Worm (Caenorhabditis elegans) whole organism, L1 larva: Measurements from ENCODE around the gene Y67H2A.2.

Experiments
- C16A3.4 ChIP-seq: fragments of 150-350 bp; optimal IDR thresholded peaks from 2 replicates; lab custom pipeline; 2014; ENCODE audit warnings: missing biosample characterization, missing genetic modification characterization
- F16B12.6 ChIP-seq: fragments of 150-350 bp; optimal IDR thresholded peaks from 2 replicates; lab custom pipeline; 2014; ENCODE audit warnings: missing biosample characterization, missing genetic modification characterization
- aly-2 ChIP-seq: fragments of 150-350 bp; optimal IDR thresholded peaks from 2 replicates; lab custom pipeline; 2014; ENCODE audit warnings: missing biosample characterization, missing genetic modification characterization
- ama-1 ChIP-seq: fragments of 150-350 bp; optimal IDR thresholded peaks from 2 replicates; lab custom pipeline; 2014
- blmp-1 ChIP-seq: fragments of 150-350 bp; optimal IDR thresholded peaks from 2 replicates; lab custom pipeline; 2014; ENCODE audit warnings: missing biosample characterization, missing genetic modification characterization
- ceh-8 ChIP-seq: fragments of 200-800 bp; sonication (Bioruptor generic); optimal IDR thresholded peaks from 2 replicates; lab custom pipeline; 2018; ENCODE audit warnings: mild to moderate bottlenecking, missing genetic modification characterization, moderate library complexity, missing compliant biosample characterization
- ceh-82 ChIP-seq, 3 experiments: fragments of 150-350 bp in 1 of 3; sonication (generic microtip) in 2 of 3; optimal IDR thresholded peaks; 2 replicates each; lab custom pipeline; 2014 to 2017; ENCODE audit warnings: missing biosample characterization in 3 of 3, missing genetic modification characterization in 3 of 3
- ceh-88 ChIP-seq: fragments of 200-800 bp; sonication (Bioruptor generic); IDR thresholded peaks from 2 replicates; pipeline ENCODE4 v1.3.6; 2022; ENCODE audit warnings: missing genetic modification characterization, missing compliant biosample characterization
- ces-1 ChIP-seq: fragments of 150-350 bp; optimal IDR thresholded peaks from 2 replicates; lab custom pipeline; 2014; ENCODE audit warnings: missing biosample characterization, missing genetic modification reagents, missing genetic modification characterization
- dpl-1 ChIP-seq, 3 experiments: fragments of 150-350 bp in 2 of 3; sonication (generic microtip) in 1 of 3; optimal IDR thresholded peaks; 2 replicates each; lab custom pipeline; 2014 to 2017; ENCODE audit warnings: missing biosample characterization in 3 of 3, missing genetic modification characterization in 3 of 3, missing genetic modification reagents in 3 of 3
- dsc-1 ChIP-seq: sonication (generic microtip); optimal IDR thresholded peaks from 2 replicates; lab custom pipeline; 2016; ENCODE audit warnings: mild to moderate bottlenecking, missing genetic modification characterization, missing compliant biosample characterization
- efl-1 ChIP-seq, 4 experiments: fragments of 150-350 bp; optimal IDR thresholded peaks in 3 of 4; peaks in 1 of 4; 1 replicate in 1 of 4; 2 replicates in 3 of 4; lab custom pipeline; 2014; ENCODE audit warnings: missing biosample characterization in 2 of 4, missing genetic modification characterization in 2 of 4, missing genetic modification reagents in 2 of 4
- efl-3 ChIP-seq: fragments of 200-800 bp; sonication (Bioruptor generic); optimal IDR thresholded peaks from 2 replicates; lab custom pipeline; 2018; ENCODE audit warnings: mild to moderate bottlenecking, missing genetic modification characterization, missing compliant biosample characterization
- egl-27 ChIP-seq, 2 experiments: fragments of 150-350 bp in 1 of 2; sonication (generic microtip); optimal IDR thresholded peaks; 3 replicates each; lab custom pipeline; 2017 to 2018; ENCODE audit warnings: missing biosample characterization in 2 of 2, missing genetic modification characterization in 2 of 2, missing genetic modification reagents in 2 of 2
- elt-2 ChIP-seq: sonication (generic microtip); optimal IDR thresholded peaks from 2 replicates; lab custom pipeline; 2016; ENCODE audit warnings: missing genetic modification characterization, mild to moderate bottlenecking, inconsistent platforms, missing compliant biosample characterization, missing genetic modification reagents
- elt-3 ChIP-seq, 6 experiments: fragments of 150-350 bp in 1 of 6; sonication (generic microtip); optimal IDR thresholded peaks; 2 replicates each; lab custom pipeline; 2017 to 2018; ENCODE audit warnings: missing biosample characterization in 6 of 6, missing genetic modification characterization in 6 of 6, inconsistent platforms in 1 of 6
- ets-5 ChIP-seq: fragments of 200-800 bp; sonication (Bioruptor generic); IDR thresholded peaks from 2 replicates; pipeline ENCODE4 v1.3.6; 2022; ENCODE audit warnings: missing genetic modification characterization, missing compliant biosample characterization
- fkh-10 ChIP-seq: sonication (generic microtip); optimal IDR thresholded peaks from 2 replicates; lab custom pipeline; 2017; ENCODE audit warnings: missing biosample characterization, missing genetic modification reagents, missing genetic modification characterization
- fkh-4 ChIP-seq: sonication (generic microtip); optimal IDR thresholded peaks from 2 replicates; lab custom pipeline; 2016; ENCODE audit warnings: missing compliant biosample characterization, missing genetic modification characterization, borderline replicate concordance
- fos-1 ChIP-seq: fragments of 150-350 bp; optimal IDR thresholded peaks from 2 replicates; lab custom pipeline; 2014; ENCODE audit warnings: missing biosample characterization, missing genetic modification characterization
- grh-1 ChIP-seq: fragments of 200-800 bp; sonication (Bioruptor generic); IDR thresholded peaks from 2 replicates; pipeline ENCODE4 v1.3.6; 2022; ENCODE audit warnings: missing genetic modification reagents, missing genetic modification characterization, missing compliant biosample characterization
- hpl-2 ChIP-seq: fragments of 150-350 bp; optimal IDR thresholded peaks from 2 replicates; lab custom pipeline; 2014; ENCODE audit warnings: missing biosample characterization, missing genetic modification reagents, missing genetic modification characterization
- jun-1 ChIP-seq: fragments of 150-350 bp; optimal IDR thresholded peaks from 2 replicates; lab custom pipeline; 2014; ENCODE audit warnings: missing biosample characterization, missing genetic modification reagents, missing genetic modification characterization
- lin-13 ChIP-seq: fragments of 150-350 bp; optimal IDR thresholded peaks from 2 replicates; lab custom pipeline; 2014; ENCODE audit warnings: missing biosample characterization, missing genetic modification reagents, missing genetic modification characterization
- lin-14 ChIP-seq: fragments of 200-800 bp; sonication (Bioruptor generic); optimal IDR thresholded peaks from 2 replicates; lab custom pipeline; 2018; ENCODE audit warnings: mild to moderate bottlenecking, missing genetic modification characterization, moderate library complexity, missing compliant biosample characterization
- lin-35 ChIP-seq, 2 experiments: fragments of 150-350 bp; optimal IDR thresholded peaks; 2 replicates each; lab custom pipeline; 2014; ENCODE audit warnings: missing biosample characterization in 2 of 2, missing genetic modification characterization in 2 of 2, missing genetic modification reagents in 2 of 2
- lin-39 ChIP-seq: fragments of 150-350 bp; optimal IDR thresholded peaks from 2 replicates; lab custom pipeline; 2014; ENCODE audit warnings: missing biosample characterization, missing genetic modification reagents, missing genetic modification characterization
- mab-9 ChIP-seq: fragments of 200-800 bp; sonication (Bioruptor generic); IDR thresholded peaks from 2 replicates; pipeline ENCODE4 v1.3.6; 2022; ENCODE audit warnings: missing genetic modification reagents, missing genetic modification characterization, missing compliant biosample characterization
- mdl-1 ChIP-seq, 2 experiments: fragments of 150-350 bp; optimal IDR thresholded peaks; 2 replicates each; lab custom pipeline; 2014 to 2017; ENCODE audit warnings: missing biosample characterization in 2 of 2, missing genetic modification characterization in 2 of 2, inconsistent platforms in 1 of 2
- mef-2 ChIP-seq: fragments of 150-350 bp; optimal IDR thresholded peaks from 2 replicates; lab custom pipeline; 2014; ENCODE audit warnings: missing biosample characterization, missing genetic modification characterization
- mep-1 ChIP-seq: fragments of 150-350 bp; optimal IDR thresholded peaks from 2 replicates; lab custom pipeline; 2014; ENCODE audit warnings: missing biosample characterization, missing genetic modification characterization
- nhr-11 ChIP-seq: fragments of 150-350 bp; optimal IDR thresholded peaks from 2 replicates; lab custom pipeline; 2014; ENCODE audit warnings: missing biosample characterization, missing genetic modification characterization
- nhr-20 ChIP-seq: sonication (generic microtip); optimal IDR thresholded peaks from 2 replicates; lab custom pipeline; 2016; ENCODE audit warnings: mild to moderate bottlenecking, missing genetic modification characterization, missing compliant biosample characterization
- nhr-237 ChIP-seq: fragments of 150-350 bp; optimal IDR thresholded peaks from 2 replicates; lab custom pipeline; 2014; ENCODE audit warnings: missing biosample characterization, missing genetic modification characterization
- nhr-28 ChIP-seq: fragments of 150-350 bp; optimal IDR thresholded peaks from 2 replicates; lab custom pipeline; 2014; ENCODE audit warnings: missing biosample characterization, missing genetic modification characterization
- nhr-47 ChIP-seq: sonication (generic microtip); optimal IDR thresholded peaks from 2 replicates; lab custom pipeline; 2016; ENCODE audit warnings: mild to moderate bottlenecking, missing genetic modification characterization, moderate library complexity, missing compliant biosample characterization
- nhr-71 ChIP-seq: sonication (generic microtip); optimal IDR thresholded peaks from 2 replicates; lab custom pipeline; 2016; ENCODE audit warnings: mild to moderate bottlenecking, missing genetic modification characterization, moderate library complexity, missing compliant biosample characterization
- nhr-76 ChIP-seq: sonication (generic microtip); optimal IDR thresholded peaks from 2 replicates; lab custom pipeline; 2017; ENCODE audit warnings: missing biosample characterization, missing genetic modification characterization
- nhr-77 ChIP-seq: fragments of 150-350 bp; optimal IDR thresholded peaks from 2 replicates; lab custom pipeline; 2014; ENCODE audit warnings: missing biosample characterization, missing genetic modification characterization
- nhr-84 ChIP-seq: sonication (generic microtip); optimal IDR thresholded peaks from 2 replicates; lab custom pipeline; 2017; ENCODE audit warnings: missing biosample characterization, missing genetic modification characterization
- snpc-4 ChIP-seq: fragments of 150-350 bp; optimal IDR thresholded peaks from 2 replicates; lab custom pipeline; 2014; ENCODE audit warnings: missing biosample characterization, missing genetic modification characterization
- snu-23 ChIP-seq: sonication (generic microtip); optimal IDR thresholded peaks from 2 replicates; lab custom pipeline; 2016; ENCODE audit warnings: missing genetic modification characterization, missing compliant biosample characterization
- sox-4 ChIP-seq: sonication (generic microtip); optimal IDR thresholded peaks from 2 replicates; lab custom pipeline; 2016; ENCODE audit warnings: missing genetic modification characterization, missing compliant biosample characterization
- sptf-1 ChIP-seq: fragments of 150-350 bp; optimal IDR thresholded peaks from 2 replicates; lab custom pipeline; 2014; ENCODE audit warnings: missing biosample characterization, missing genetic modification characterization
- tbx-2 ChIP-seq: sonication (generic microtip); optimal IDR thresholded peaks from 2 replicates; lab custom pipeline; 2016; ENCODE audit warnings: missing genetic modification characterization, missing compliant biosample characterization
- unc-130 ChIP-seq: fragments of 150-350 bp; optimal IDR thresholded peaks from 2 replicates; lab custom pipeline; 2017; ENCODE audit warnings: missing biosample characterization, missing genetic modification characterization, inconsistent platforms
- unc-30 ChIP-seq: sonication (generic microtip); optimal IDR thresholded peaks from 2 replicates; lab custom pipeline; 2017; ENCODE audit warnings: missing biosample characterization, missing genetic modification characterization
- unc-62 ChIP-seq: fragments of 150-350 bp; optimal IDR thresholded peaks from 2 replicates; lab custom pipeline; 2014; ENCODE audit warnings: missing biosample characterization, missing genetic modification reagents, missing genetic modification characterization
- unc-98 ChIP-seq: fragments of 200-800 bp; sonication (Bioruptor generic); IDR thresholded peaks from 2 replicates; pipeline ENCODE4 v1.3.6; 2022; ENCODE audit warnings: missing genetic modification characterization, missing compliant biosample characterization
- vab-15 ChIP-seq: sonication (generic microtip); optimal IDR thresholded peaks from 2 replicates; lab custom pipeline; 2017; ENCODE audit warnings: missing genotype, mild to moderate bottlenecking, missing genetic modification characterization, missing compliant biosample characterization
- xbp-1 ChIP-seq: sonication (generic microtip); optimal IDR thresholded peaks from 2 replicates; lab custom pipeline; 2016; ENCODE audit warnings: missing genetic modification characterization, missing compliant biosample characterization
- zag-1 ChIP-seq: fragments of 150-350 bp; optimal IDR thresholded peaks from 2 replicates; lab custom pipeline; 2014; ENCODE audit warnings: missing biosample characterization, missing genetic modification characterization
- zip-4 ChIP-seq: fragments of 200-800 bp; sonication (Bioruptor generic); optimal IDR thresholded peaks from 2 replicates; lab custom pipeline; 2018; ENCODE audit warnings: mild to moderate bottlenecking, missing genetic modification characterization, moderate library complexity, missing compliant biosample characterization
- ztf-4 ChIP-seq: fragments of 150-350 bp; optimal IDR thresholded peaks from 2 replicates; lab custom pipeline; 2014; ENCODE audit warnings: missing biosample characterization, missing genetic modification characterization

Y67H2A.2 gene

ce11 chrIV:13322429-13322828, 24.8 kb upstream of the Y67H2A.2 start (continued):
- 0 out of 2 replicates have a peak, but pooled peaks have one; percentile 18 for TF ChIP-seq unc-98 (GFP tag; lab: Robert Waterston, UW)
- TF ChIP-seq mdl-1 (tag; optimal IDR thresholded peaks at IDR 0.05; lab: Kevin White, UChicago), result peak in 1 of 2 experiments; percentile 63
- peak; percentile 6 for TF ChIP-seq C16A3.4 (tag; lab: Kevin White, UChicago)
- no peak for TF ChIP-seq hpl-2 (GFP tag; lab: Kevin White, UChicago)
- peak; percentile 33 for TF ChIP-seq blmp-1 (tag; lab: Kevin White, UChicago)
- TF ChIP-seq aly-2 (tag; lab: Kevin White, UChicago), result no peak
- TF ChIP-seq nhr-84 (tag; lab: Kevin White, UChicago), result no peak
- no peak for TF ChIP-seq lin-39 (tag; lab: Kevin White, UChicago)
- no peak for TF ChIP-seq unc-130
- TF ChIP-seq fkh-4 (tag; lab: Kevin White, UChicago), result no peak
- peak; percentile 93 for TF ChIP-seq nhr-20 (tag; lab: Kevin White, UChicago)
- TF ChIP-seq dsc-1, result peak; percentile 50
- no peak for TF ChIP-seq nhr-28 (tag; lab: Kevin White, UChicago)
- no peak for TF ChIP-seq unc-30
- peak; percentile 88 for TF ChIP-seq mep-1 (tag; lab: Kevin White, UChicago)
- TF ChIP-seq grh-1 (GFP tag; lab: Robert Waterston, UW), result peak; percentile 35; the same call in 1 of the 2 replicates
- TF ChIP-seq snpc-4 (tag; lab: Kevin White, UChicago), result peak; percentile 46
- peak; percentile 55 for TF ChIP-seq jun-1
- TF ChIP-seq vab-15 (tag; lab: Kevin White, UChicago), result no peak
- no peak for TF ChIP-seq zip-4 (GFP tag; lab: Kevin White, UChicago)
- peak; percentile 97 for TF ChIP-seq lin-14 (GFP tag; lab: Kevin White, UChicago)
- peak; percentile 60 for TF ChIP-seq lin-13 (GFP tag; lab: Kevin White, UChicago)
- TF ChIP-seq ets-5 (GFP tag; lab: Robert Waterston, UW), result no peak
- TF ChIP-seq nhr-237 (tag; lab: Kevin White, UChicago), result peak; percentile 55
- no peak for TF ChIP-seq mab-9 (GFP tag; lab: Robert Waterston, UW)
- peak; percentile 58 for TF ChIP-seq efl-1 (optimal IDR thresholded peaks at IDR 0.05; lab: Kevin White, UChicago)
- TF ChIP-seq efl-1 (GFP tag; optimal IDR thresholded peaks at IDR 0.05 in 1 of 2; lab: Kevin White, UChicago), result peak; percentile 19 to 70
- no peak for TF ChIP-seq ama-1 (lab: Kevin White, UChicago)
- peak; percentile 72 for TF ChIP-seq ztf-4 (tag; lab: Kevin White, UChicago)
- TF ChIP-seq fkh-10 (GFP tag; lab: Kevin White, UChicago), result peak; percentile 18
- no peak for TF ChIP-seq F16B12.6 (tag; lab: Kevin White, UChicago)
- no peak for TF ChIP-seq ceh-88 (GFP tag; lab: Robert Waterston, UW)
- TF ChIP-seq elt-2 (tag; lab: Kevin White, UChicago), result peak; percentile 94
- no peak for TF ChIP-seq ceh-8 (GFP tag; lab: Kevin White, UChicago)
- TF ChIP-seq nhr-71 (tag; lab: Kevin White, UChicago), result peak; percentile 96
- peak; percentile 89 for TF ChIP-seq nhr-77 (tag; lab: Kevin White, UChicago)
- no peak for TF ChIP-seq zag-1 (tag; lab: Kevin White, UChicago)
- no peak for TF ChIP-seq unc-62
- TF ChIP-seq efl-3 (GFP tag; lab: Kevin White, UChicago), result no peak
- peak; percentile 59 for TF ChIP-seq fos-1 (tag; lab: Kevin White, UChicago)
- TF ChIP-seq ces-1, result no peak
- no peak for TF ChIP-seq mef-2 (tag; lab: Kevin White, UChicago)
- TF ChIP-seq dpl-1 (GFP tag; optimal IDR thresholded peaks at IDR 0.05; lab: Kevin White, UChicago), result peak; percentile 35 to 48 (median 37)
- peak; percentile 82 for TF ChIP-seq nhr-47
- TF ChIP-seq snu-23, result peak; percentile 87
- peak; percentile 31 to 50 for TF ChIP-seq egl-27 (tag; optimal IDR thresholded peaks at IDR 0.05; lab: Kevin White, UChicago)
- no peak for TF ChIP-seq sptf-1 (tag; lab: Kevin White, UChicago)
- TF ChIP-seq elt-3 (tag; optimal IDR thresholded peaks at IDR 0.05; lab: Kevin White, UChicago), result peak in 4 of 6 experiments; percentile 49 to 84 (median 70)
- peak; percentile 65 for TF ChIP-seq xbp-1 (tag; lab: Kevin White, UChicago)
- peak in 2 of 3 experiments; percentile 44 to 71 for TF ChIP-seq ceh-82 (tag; optimal IDR thresholded peaks at IDR 0.05; lab: Kevin White, UChicago)
- TF ChIP-seq nhr-11 (tag; lab: Kevin White, UChicago), result peak; percentile 55
- TF ChIP-seq tbx-2 (tag; lab: Kevin White, UChicago), result peak; percentile 81
- TF ChIP-seq nhr-76 (tag; lab: Kevin White, UChicago), result no peak
- no peak for TF ChIP-seq sox-4 (tag; lab: Kevin White, UChicago)
- peak; percentile 43 to 58 for TF ChIP-seq lin-35 (GFP tag; optimal IDR thresholded peaks at IDR 0.05; lab: Kevin White, UChicago)
